Fruit fly (Drosophila melanogaster) whole organism, adult: Measurements from ENCODE around the gene Npl4.

ENCODE experiments used
- CG33017 ChIP-seq: fragments of 200-800 bp; sonication (Bioruptor generic); optimal IDR thresholded peaks from 2 replicates; lab custom pipeline; 2018; ENCODE audit warnings: missing biosample characterization, mild to moderate bottlenecking, missing genetic modification characterization, moderate library complexity
- Mnt ChIP-seq: fragments of 200-800 bp; sonication (Bioruptor generic); optimal IDR thresholded peaks from 2 replicates; lab custom pipeline; 2016; ENCODE audit warnings: missing biosample characterization, mild to moderate bottlenecking, missing genetic modification characterization
- kay ChIP-seq: fragments of 200-800 bp; sonication (Bioruptor generic); peaks from one replicate; lab custom pipeline; 2016; ENCODE audit warnings: missing biosample characterization, missing genetic modification characterization, borderline replicate concordance

dm6 chr3R:25588493-25588892, 36.0 kb downstream of the Npl4 start:
- TF ChIP-seq Mnt (no peak), kay (GFP tag; lab: Kevin White, UChicago) (no peak), CG33017 (tag; lab: Kevin White, UChicago) (no peak)
